Worm (Caenorhabditis elegans) whole organism, L3 larva: ENCODE results near the gene try-11.

ENCODE experiments used
- aly-2 ChIP-seq: fragments of 150-350 bp; optimal IDR thresholded peaks from 2 replicates; lab custom pipeline; 2014; ENCODE audit warnings: missing biosample characterization, missing genetic modification characterization
- ama-1 ChIP-seq: fragments of 150-350 bp; optimal IDR thresholded peaks from 2 replicates; lab custom pipeline; 2018
- ceh-82 ChIP-seq: fragments of 150-350 bp; optimal IDR thresholded peaks from 2 replicates; lab custom pipeline; 2014; ENCODE audit warnings: missing biosample characterization, missing genetic modification characterization
- elt-3 ChIP-seq, 3 experiments: fragments of 150-350 bp in 1 of 3; sonication (generic microtip) in 2 of 3; optimal IDR thresholded peaks; 2 replicates in 2 of 3; 4 replicates in 1 of 3; lab custom pipeline; 2014 to 2017; ENCODE audit warnings: missing biosample characterization in 3 of 3, missing genetic modification characterization in 3 of 3
- nfya-1 ChIP-seq: sonication (generic microtip); optimal IDR thresholded peaks from 2 replicates; lab custom pipeline; 2017; ENCODE audit warnings: missing genetic modification characterization, mild to moderate bottlenecking, missing compliant biosample characterization, antibody characterized with exemption, moderate library complexity; ENCODE audit not compliant: insufficient read depth
- nhr-25 ChIP-seq: sonication (generic microtip); optimal IDR thresholded peaks from 2 replicates; lab custom pipeline; 2017; ENCODE audit warnings: missing biosample characterization, missing genetic modification characterization
- nhr-76 ChIP-seq: fragments of 150-350 bp; sonication (generic microtip); optimal IDR thresholded peaks from 5 replicates; lab custom pipeline; 2014; ENCODE audit warnings: missing biosample characterization, missing genetic modification characterization
- pha-4 ChIP-seq: fragments of 150-350 bp; optimal IDR thresholded peaks from 2 replicates; lab custom pipeline; 2014; ENCODE audit warnings: missing biosample characterization, missing genetic modification reagents, missing genetic modification characterization
- ztf-4 ChIP-seq: fragments of 150-350 bp; optimal IDR thresholded peaks from 2 replicates; lab custom pipeline; 2014; ENCODE audit warnings: missing biosample characterization, missing genetic modification characterization

- TF ChIP-seq elt-3 (tag; optimal IDR thresholded peaks at IDR 0.05; lab: Kevin White, UChicago): no peak
- no peak for TF ChIP-seq pha-4 (tag; lab: Kevin White, UChicago)
- no peak for TF ChIP-seq nfya-1 (tag; lab: Kevin White, UChicago)
- TF ChIP-seq ceh-82 (tag; lab: Kevin White, UChicago): no peak
- TF ChIP-seq nhr-25 (tag; lab: Kevin White, UChicago): no peak
- no peak for TF ChIP-seq ama-1 (lab: Kevin White, UChicago)
- no peak for TF ChIP-seq aly-2
- TF ChIP-seq nhr-76 (tag; lab: Kevin White, UChicago): no peak
- TF ChIP-seq ztf-4: no peak
Observed at ce11 chrV:7460898-7461297, 9.4 kb downstream of the try-11 start, which contains the start of gene srh-92.
